Worm (Caenorhabditis elegans): Measurements from ENCODE around the gene F31E3.6.

DNA sequence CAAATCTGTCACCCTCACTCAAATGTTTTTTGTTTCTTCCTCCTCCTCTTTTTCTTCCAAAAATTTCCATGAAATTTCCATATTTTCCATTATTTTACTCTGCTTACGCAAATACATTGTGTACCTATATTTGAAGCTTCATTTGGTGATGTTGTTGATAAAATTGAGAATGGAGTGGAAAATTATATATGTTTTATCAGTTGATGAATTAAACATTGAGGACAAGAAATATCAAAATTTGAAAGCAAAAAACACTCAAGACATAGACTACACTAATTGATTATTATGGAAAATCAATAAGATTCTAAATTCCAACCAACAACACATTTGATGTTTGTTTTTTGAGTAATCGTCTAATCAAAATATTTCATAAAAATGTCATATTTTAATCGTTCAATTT is 7.3 kb downstream of the F31E3.6 start:
- TF ChIP-seq hlh-15 (tag; optimal IDR thresholded peaks at IDR 0.05) (no peak), pros-1 (tag; optimal IDR thresholded peaks at IDR 0.05) (no peak), ceh-34 (tag; optimal IDR thresholded peaks at IDR 0.05) (no peak), sox-2 (GFP tag; IDR thresholded peaks at IDR 0.05) (no peak), tbx-2 (tag; optimal IDR thresholded peaks at IDR 0.05) (no peak), gmeb-2 (tag; optimal IDR thresholded peaks at IDR 0.05) (no peak), pha-4 (tag; optimal IDR thresholded peaks at IDR 0.05) (no peak), fax-1 (tag; optimal IDR thresholded peaks at IDR 0.05) (no peak), elt-2 (tag; optimal IDR thresholded peaks at IDR 0.05) (no peak), madf-2 (tag; optimal IDR thresholded peaks at IDR 0.05) (no peak)

All from whole organism, late embryonic.